Fruit fly (Drosophila melanogaster): ENCODE results near the gene CG6999.
A peak's percentile ranks its signal among the peaks of the same experiment; 100 is the strongest.

Gene CG6999

dm6 chrX:9047725-9048384 is 40.3 kb upstream of the CG6999 start (continued):
- TF ChIP-seq CG5953 (GFP tag; IDR thresholded peaks at IDR 0.05) (peak; percentile 50; the same call in 1 of the 2 replicates), CG1529 (GFP tag; optimal IDR thresholded peaks at IDR 0.05) (peak; percentile 73), usp (GFP tag; optimal IDR thresholded peaks at IDR 0.05) (no peak), CG12299 (tag; optimal IDR thresholded peaks at IDR 0.05) (peak; percentile 44), cato (GFP tag; optimal IDR thresholded peaks at IDR 0.05; ENCODE audit: borderline replicate concordance) (no peak), Drgx (GFP tag; IDR thresholded peaks at IDR 0.05) (peak; percentile 78), CG17612 (GFP tag; IDR thresholded peaks at IDR 0.05) (no peak), zfh2 (GFP tag; optimal IDR thresholded peaks at IDR 0.05) (no peak), ara (GFP tag; IDR thresholded peaks at IDR 0.05) (peak; percentile 62; the same call in 1 of the 2 replicates), slou (GFP tag; optimal IDR thresholded peaks at IDR 0.05) (no peak), Dref (GFP tag; IDR thresholded peaks at IDR 0.05) (no peak), croc (GFP tag; conservative IDR thresholded peaks at IDR 0.05) (peak; percentile 60; the same call in 2 of the 3 replicates), Chrac-16 (GFP tag; optimal IDR thresholded peaks at IDR 0.05) (peak; percentile 44), CG1647 (GFP tag; optimal IDR thresholded peaks at IDR 0.05) (no peak), CG18262 (tag; optimal IDR thresholded peaks at IDR 0.05) (peak; percentile 92), Xbp1 (GFP tag; optimal IDR thresholded peaks at IDR 0.05) (peak; percentile 62), ind (GFP tag; optimal IDR thresholded peaks at IDR 0.05) (peak; percentile 34), so (GFP tag; IDR thresholded peaks at IDR 0.05) (peak; percentile 59; the same call in 1 of the 3 replicates), CG2129 (GFP tag; IDR thresholded peaks at IDR 0.05; ENCODE audit: partially characterized antibody) (no peak), CG15269 (tag; optimal IDR thresholded peaks at IDR 0.05) (peak; percentile 66), cg (GFP tag; optimal IDR thresholded peaks at IDR 0.05) (no peak), BEAF-32 (GFP tag; optimal IDR thresholded peaks at IDR 0.05) (no peak), Ets97D (GFP tag; optimal IDR thresholded peaks at IDR 0.05) (no peak), CG9932 (GFP tag; IDR thresholded peaks at IDR 0.05) (no peak), CG11085 (GFP tag; IDR thresholded peaks at IDR 0.05) (no peak), yki (optimal IDR thresholded peaks at IDR 0.05) (no peak), wor (GFP tag; IDR thresholded peaks at IDR 0.05) (peak; percentile 55), pros (GFP tag; optimal IDR thresholded peaks at IDR 0.05) (peak; percentile 98), B-H1 (GFP tag; IDR thresholded peaks at IDR 0.05) (no peak), jumu (GFP tag; optimal IDR thresholded peaks at IDR 0.05) (no peak), CG17361 (GFP tag; IDR thresholded peaks at IDR 0.05) (peak; percentile 85), psq (GFP tag; optimal IDR thresholded peaks at IDR 0.05) (peak; percentile 63), CG8359 (GFP tag; optimal IDR thresholded peaks at IDR 0.05; ENCODE audit: borderline replicate concordance) (no peak), gt (GFP tag; IDR thresholded peaks at IDR 0.05) (no peak), Scr (GFP tag; IDR thresholded peaks at IDR 0.05; ENCODE audit: partially characterized antibody) (no peak), CG6765 (GFP tag; optimal IDR thresholded peaks at IDR 0.05) (no peak), CG12071 (GFP tag; optimal IDR thresholded peaks at IDR 0.05) (no peak), Hsf (GFP tag; optimal IDR thresholded peaks at IDR 0.05) (peak; percentile 54), MTF-1 (GFP tag; optimal IDR thresholded peaks at IDR 0.05; ENCODE audit: borderline replicate concordance) (peak; percentile 5), Fer1 (GFP tag; optimal IDR thresholded peaks at IDR 0.05) (no peak), Meics (GFP tag; optimal IDR thresholded peaks at IDR 0.05) (peak; percentile 29), wek (GFP tag; optimal IDR thresholded peaks at IDR 0.05) (no peak), amos (GFP tag; IDR thresholded peaks at IDR 0.05; ENCODE audit: partially characterized antibody) (no peak), CG6683 (GFP tag; optimal IDR thresholded peaks at IDR 0.05) (no peak), GATAe (GFP tag; conservative IDR thresholded peaks at IDR 0.05) (no peak), mirr (GFP tag; optimal IDR thresholded peaks at IDR 0.05) (no peak), CG10979 (tag; optimal IDR thresholded peaks at IDR 0.05) (peak; percentile 88), CG8478 (optimal IDR thresholded peaks at IDR 0.05) (no peak), CG4707 (GFP tag; optimal IDR thresholded peaks at IDR 0.05) (peak; percentile 13), pan (optimal IDR thresholded peaks at IDR 0.05) (no peak), pan (GFP tag; optimal IDR thresholded peaks at IDR 0.05 in 1 of 2, IDR thresholded peaks at IDR 0.05 in 1 of 2) (peak in 1 of 2 experiments; percentile 63)

All from whole organism, embryonic.